Worm (Caenorhabditis elegans) whole organism, early embryonic: ENCODE measurements around the gene T27A8.3.

Source experiments
- B0310.2 ChIP-seq: sonication (generic microtip); optimal IDR thresholded peaks from 2 replicates; lab custom pipeline; 2016; ENCODE audit warnings: mild to moderate bottlenecking, missing genetic modification characterization, missing compliant biosample characterization
- F13C5.2 ChIP-seq: sonication (generic microtip); optimal IDR thresholded peaks from 2 replicates; lab custom pipeline; 2017; ENCODE audit warnings: mild to moderate bottlenecking, missing genetic modification characterization, inconsistent platforms, missing compliant biosample characterization
- aly-1 ChIP-seq: sonication (generic microtip); optimal IDR thresholded peaks from 2 replicates; lab custom pipeline; 2016; ENCODE audit warnings: missing genetic modification characterization, missing compliant biosample characterization
- ama-1 ChIP-seq: fragments of 150-350 bp; optimal IDR thresholded peaks from 2 replicates; lab custom pipeline; 2014
- ceh-13 ChIP-seq: fragments of 200-800 bp; sonication (Bioruptor generic); optimal IDR thresholded peaks from 2 replicates; lab custom pipeline; 2018; ENCODE audit warnings: mild to moderate bottlenecking, missing genetic modification characterization, missing compliant biosample characterization
- ceh-36 ChIP-seq: sonication (generic microtip); optimal IDR thresholded peaks from 2 replicates; lab custom pipeline; 2016; ENCODE audit warnings: missing genetic modification characterization, inconsistent platforms, missing compliant biosample characterization
- ets-7 ChIP-seq: sonication (generic microtip); optimal IDR thresholded peaks from 2 replicates; lab custom pipeline; 2016; ENCODE audit warnings: missing genotype, missing genetic modification characterization, missing compliant biosample characterization
- flt-1 ChIP-seq: fragments of 200-800 bp; sonication (Bioruptor generic); IDR thresholded peaks from 2 replicates; pipeline ENCODE4 v1.3.6; 2022; ENCODE audit warnings: missing genetic modification characterization, missing compliant biosample characterization
- hmbx-1 ChIP-seq: sonication (generic microtip); optimal IDR thresholded peaks from 2 replicates; lab custom pipeline; 2016; ENCODE audit warnings: mild to moderate bottlenecking, missing genetic modification characterization, missing compliant biosample characterization
- hmg-4 ChIP-seq: fragments of 200-800 bp; sonication (Bioruptor generic); optimal IDR thresholded peaks from 2 replicates; lab custom pipeline; 2018; ENCODE audit warnings: mild to moderate bottlenecking, missing genetic modification characterization, missing compliant biosample characterization
- hnd-1 ChIP-seq: sonication (generic microtip); optimal IDR thresholded peaks from 2 replicates; lab custom pipeline; 2016; ENCODE audit warnings: missing genetic modification characterization, missing compliant biosample characterization
- pes-1 ChIP-seq: fragments of 200-800 bp; sonication (Bioruptor generic); IDR thresholded peaks from 2 replicates; pipeline ENCODE4 v1.3.6; 2022; ENCODE audit warnings: missing genetic modification reagents, missing genetic modification characterization, missing compliant biosample characterization
- scrt-1 ChIP-seq: fragments of 200-800 bp; sonication (Bioruptor generic); IDR thresholded peaks from 2 replicates; pipeline ENCODE4 v1.3.6; 2022; ENCODE audit warnings: missing genetic modification characterization, missing compliant biosample characterization
- sea-1 ChIP-seq: fragments of 200-800 bp; sonication (Bioruptor generic); conservative IDR thresholded peaks from 2 replicates; pipeline ENCODE4 v1.3.6; 2022; ENCODE audit warnings: missing genetic modification characterization, missing compliant biosample characterization
- tbx-11 ChIP-seq: fragments of 200-800 bp; sonication (Bioruptor generic); IDR thresholded peaks from 2 replicates; pipeline ENCODE4 v1.3.6; 2022; ENCODE audit warnings: missing genetic modification characterization, missing compliant biosample characterization
- tbx-37 ChIP-seq: fragments of 200-800 bp; sonication (Bioruptor generic); conservative IDR thresholded peaks from 2 replicates; pipeline ENCODE4 v1.3.6; 2022; ENCODE audit warnings: missing genetic modification reagents, missing genetic modification characterization, missing compliant biosample characterization
- tra-4 ChIP-seq: sonication (generic microtip); optimal IDR thresholded peaks from 2 replicates; lab custom pipeline; 2017; ENCODE audit warnings: missing genetic modification characterization, missing compliant biosample characterization

Gene T27A8.3

DNA sequence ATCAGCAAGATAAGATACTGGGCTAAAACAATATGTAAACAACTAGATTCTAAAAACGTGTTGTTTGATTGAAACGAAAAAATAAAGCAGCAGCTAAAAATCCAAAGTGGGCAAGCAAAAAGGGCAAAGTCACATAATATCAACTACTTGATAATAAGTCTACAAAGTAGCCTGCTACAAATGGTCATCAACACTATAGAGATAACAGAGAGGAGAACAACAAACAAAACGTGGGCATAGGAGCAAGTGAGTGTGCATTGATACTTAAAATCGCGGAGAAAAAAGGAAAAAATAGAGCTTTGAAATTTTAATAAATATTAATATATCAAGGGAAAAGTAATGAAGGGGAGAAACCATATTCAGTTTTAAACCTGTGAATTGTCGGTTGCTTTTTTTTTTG, 20.7 kb upstream of the T27A8.3 start:
- no peak for TF ChIP-seq scrt-1 (GFP tag; lab: Robert Waterston, UW)
- TF ChIP-seq tbx-11 (GFP tag; lab: Robert Waterston, UW) = no peak
- no peak for TF ChIP-seq hmg-4 (GFP tag; lab: Kevin White, UChicago)
- no peak for TF ChIP-seq ceh-13
- no peak for TF ChIP-seq F13C5.2 (tag; lab: Kevin White, UChicago)
- no peak for TF ChIP-seq ceh-36 (tag; lab: Kevin White, UChicago)
- TF ChIP-seq ama-1 = no peak
- TF ChIP-seq hnd-1 (tag; lab: Kevin White, UChicago) = no peak
- TF ChIP-seq ets-7 (tag; lab: Kevin White, UChicago) = no peak
- no peak for TF ChIP-seq tra-4 (tag; lab: Kevin White, UChicago)
- TF ChIP-seq hmbx-1 (tag; lab: Kevin White, UChicago) = no peak
- no peak for TF ChIP-seq tbx-37 (GFP tag; lab: Robert Waterston, UW)
- no peak for TF ChIP-seq sea-1
- TF ChIP-seq pes-1 (GFP tag; lab: Robert Waterston, UW) = no peak
- no peak for TF ChIP-seq aly-1 (tag; lab: Kevin White, UChicago)

- no peak for TF ChIP-seq tbx-11 (GFP tag; lab: Robert Waterston, UW)
- no peak for TF ChIP-seq scrt-1 (GFP tag; lab: Robert Waterston, UW)
- TF ChIP-seq hmbx-1 (tag; lab: Kevin White, UChicago) = no peak
- no peak for TF ChIP-seq pes-1 (GFP tag; lab: Robert Waterston, UW)
- no peak for TF ChIP-seq tra-4 (tag; lab: Kevin White, UChicago)
- no peak for TF ChIP-seq B0310.2
- TF ChIP-seq ceh-13 = no peak
- no peak for TF ChIP-seq hmg-4 (GFP tag; lab: Kevin White, UChicago)
- no peak for TF ChIP-seq F13C5.2 (tag; lab: Kevin White, UChicago)
- no peak for TF ChIP-seq tbx-37 (GFP tag; lab: Robert Waterston, UW)
- TF ChIP-seq hnd-1 (tag; lab: Kevin White, UChicago) = no peak
- TF ChIP-seq ama-1 = no peak
- TF ChIP-seq flt-1 (GFP tag; lab: Robert Waterston, UW) = no peak
- no peak for TF ChIP-seq sea-1
- no peak for TF ChIP-seq ceh-36 (tag; lab: Kevin White, UChicago)
- no peak for TF ChIP-seq ets-7 (tag; lab: Kevin White, UChicago)
- TF ChIP-seq aly-1 (tag; lab: Kevin White, UChicago) = no peak
Observed at ce11 chrX:16042480-16042879, 20.0 kb upstream of the T27A8.3 start.

ce11 chrX:16044325-16044724, 18.2 kb upstream of the T27A8.3 start:
- no peak for TF ChIP-seq tbx-37 (GFP tag; lab: Robert Waterston, UW)
- TF ChIP-seq sea-1 = no peak
- no peak for TF ChIP-seq ceh-13
- no peak for TF ChIP-seq hmg-4 (GFP tag; lab: Kevin White, UChicago)
- no peak for TF ChIP-seq hmbx-1 (tag; lab: Kevin White, UChicago)
- no peak for TF ChIP-seq B0310.2

DNA sequence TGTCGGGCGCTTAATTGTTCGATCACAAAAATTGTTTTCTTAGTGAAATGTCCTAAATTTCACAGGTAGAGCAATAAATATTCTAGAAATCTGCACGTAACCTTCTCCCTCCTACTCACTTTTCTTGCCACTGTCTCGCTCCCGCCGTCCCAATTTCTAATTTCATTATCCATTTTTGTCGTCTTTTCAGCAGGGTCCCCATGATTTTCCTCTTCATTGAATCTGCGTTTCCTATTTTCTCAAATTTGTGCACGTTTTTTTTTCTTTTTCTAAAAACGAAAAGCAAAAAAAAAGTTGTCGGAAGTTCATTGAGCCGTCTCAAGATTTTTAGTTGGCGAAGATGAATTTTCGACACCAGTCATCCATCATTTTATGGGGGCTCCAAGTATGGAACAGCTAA, 16.1 kb upstream of the T27A8.3 start:
- no peak for TF ChIP-seq ceh-36 (tag; lab: Kevin White, UChicago)
- no peak for TF ChIP-seq tbx-11 (GFP tag; lab: Robert Waterston, UW)
- TF ChIP-seq tra-4 (tag; lab: Kevin White, UChicago) = no peak
- TF ChIP-seq ets-7 (tag; lab: Kevin White, UChicago) = no peak
- no peak for TF ChIP-seq aly-1 (tag; lab: Kevin White, UChicago)
- no peak for TF ChIP-seq hnd-1 (tag; lab: Kevin White, UChicago)
- TF ChIP-seq sea-1 = no peak
- TF ChIP-seq ceh-13 = no peak
- no peak for TF ChIP-seq ama-1
- TF ChIP-seq scrt-1 (GFP tag; lab: Robert Waterston, UW) = no peak
- no peak for TF ChIP-seq hmbx-1 (tag; lab: Kevin White, UChicago)
- no peak for TF ChIP-seq F13C5.2 (tag; lab: Kevin White, UChicago)
- TF ChIP-seq flt-1 (GFP tag; lab: Robert Waterston, UW) = no peak
- no peak for TF ChIP-seq tbx-37 (GFP tag; lab: Robert Waterston, UW)
- TF ChIP-seq pes-1 (GFP tag; lab: Robert Waterston, UW) = no peak
- TF ChIP-seq B0310.2 = no peak
- no peak for TF ChIP-seq hmg-4 (GFP tag; lab: Kevin White, UChicago)

DNA sequence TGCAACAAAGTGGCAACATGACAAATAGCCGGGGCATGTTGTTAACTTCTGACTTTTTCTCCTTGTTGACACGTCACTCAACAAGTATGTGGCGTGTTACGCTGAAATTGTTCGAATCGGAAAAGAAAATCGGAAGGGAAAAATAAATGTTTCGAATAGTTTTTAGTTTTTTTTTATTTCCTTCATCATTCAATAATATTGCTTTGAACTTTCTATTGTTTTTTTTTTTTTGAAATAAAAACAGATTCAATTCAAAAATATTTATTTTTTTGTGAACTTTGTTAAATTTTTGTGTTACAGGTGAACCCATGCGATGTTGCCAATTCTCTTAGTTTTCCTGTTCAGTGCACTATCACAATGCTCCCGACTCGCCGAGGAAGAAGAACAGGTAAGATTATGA, 12.9 kb upstream of the T27A8.3 start, which contains the start of gene cpd-2:
TSS of gene cpd-2 (plus strand) at position 301 of the 400 bp plus-strand sequence.
- no peak for TF ChIP-seq scrt-1 (GFP tag; lab: Robert Waterston, UW)
- no peak for TF ChIP-seq flt-1 (GFP tag; lab: Robert Waterston, UW)
- no peak for TF ChIP-seq ets-7 (tag; lab: Kevin White, UChicago)
- no peak for TF ChIP-seq ama-1
- no peak for TF ChIP-seq pes-1 (GFP tag; lab: Robert Waterston, UW)
- no peak for TF ChIP-seq aly-1 (tag; lab: Kevin White, UChicago)
- no peak for TF ChIP-seq ceh-36 (tag; lab: Kevin White, UChicago)
- TF ChIP-seq tbx-11 (GFP tag; lab: Robert Waterston, UW) = no peak
- TF ChIP-seq B0310.2 = no peak

ce11 chrX:16055245-16055644, 7.2 kb upstream of the T27A8.3 start, which contains the start of gene T27A8.7:
Gene T27A8.7, plus strand, starts transcription at chrX:16055545.
- no peak for TF ChIP-seq pes-1 (GFP tag; lab: Robert Waterston, UW)
- no peak for TF ChIP-seq flt-1 (GFP tag; lab: Robert Waterston, UW)
- TF ChIP-seq tbx-11 (GFP tag; lab: Robert Waterston, UW) = no peak
- TF ChIP-seq hmbx-1 (tag; lab: Kevin White, UChicago) = no peak

DNA sequence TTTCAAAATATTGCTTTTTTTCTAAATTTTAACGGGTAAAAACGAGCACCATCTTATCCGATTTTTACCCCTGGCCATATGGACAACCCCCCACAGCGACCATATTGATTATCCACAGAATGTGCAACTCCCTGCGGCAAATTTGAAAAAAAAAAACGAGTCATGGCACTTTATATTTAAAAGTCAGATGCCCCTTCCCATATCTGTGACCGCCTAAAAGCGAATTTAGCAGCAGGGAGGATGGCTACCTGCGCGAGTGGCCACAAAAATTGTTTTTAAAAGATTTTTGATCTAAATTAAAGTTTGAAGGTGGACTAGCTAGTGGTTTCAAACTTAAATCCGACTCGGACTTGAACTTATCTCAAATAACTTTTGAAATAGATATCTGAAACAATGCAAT, 6.1 kb upstream of the T27A8.3 start:
- TF ChIP-seq tbx-11 (GFP tag; lab: Robert Waterston, UW) (0 out of 2 replicates have a peak, but pooled peaks have one; percentile 14), ama-1 (no peak), scrt-1 (GFP tag; lab: Robert Waterston, UW) (no peak), ceh-36 (tag; lab: Kevin White, UChicago) (no peak), B0310.2 (no peak), flt-1 (GFP tag; lab: Robert Waterston, UW) (no peak), aly-1 (tag; lab: Kevin White, UChicago) (no peak), tbx-37 (GFP tag; lab: Robert Waterston, UW) (no peak), pes-1 (GFP tag; lab: Robert Waterston, UW) (peak; percentile 47; the same call in 1 of the 2 replicates), hmbx-1 (tag; lab: Kevin White, UChicago) (no peak), sea-1 (peak; percentile 53; the same call in 1 of the 2 replicates), ceh-13 (no peak), hmg-4 (GFP tag; lab: Kevin White, UChicago) (peak; percentile 50), hnd-1 (tag; lab: Kevin White, UChicago) (no peak), tra-4 (tag; lab: Kevin White, UChicago) (no peak), ets-7 (tag; lab: Kevin White, UChicago) (no peak), F13C5.2 (tag; lab: Kevin White, UChicago) (peak; percentile 85)
